Worm (Caenorhabditis elegans): Measurements from ENCODE around the gene sorb-1.

The sorb-1 gene

DNA sequence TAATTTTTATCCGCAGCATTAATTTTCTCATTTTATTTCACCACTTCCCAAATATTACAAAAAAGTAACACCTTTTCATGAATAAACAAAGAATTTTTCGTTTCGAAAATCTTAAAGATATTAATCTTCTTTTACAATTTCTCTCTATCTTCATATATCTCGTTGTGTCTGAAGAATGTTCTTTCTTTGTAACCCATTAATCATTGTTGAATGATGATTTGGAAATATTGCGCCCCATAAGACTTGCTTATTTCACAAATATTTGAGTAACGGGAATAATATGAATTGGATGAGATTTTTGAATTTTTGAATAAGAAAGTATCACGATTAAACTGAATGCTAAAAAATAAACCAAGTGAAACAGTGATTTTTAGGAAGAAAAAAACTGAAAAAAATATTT is 29.1 kb upstream of the sorb-1 start:
- TF ChIP-seq klf-2 (GFP tag; conservative IDR thresholded peaks at IDR 0.05) (no peak), flt-1 (GFP tag; IDR thresholded peaks at IDR 0.05) (no peak), tab-1 (GFP tag; IDR thresholded peaks at IDR 0.05) (no peak), ztf-29 (GFP tag; IDR thresholded peaks at IDR 0.05) (no peak), med-1 (GFP tag; optimal IDR thresholded peaks at IDR 0.05; ENCODE audit: insufficient read depth) (no peak), T22C8.4 (GFP tag; IDR thresholded peaks at IDR 0.05) (no peak), cog-1 (tag; optimal IDR thresholded peaks at IDR 0.05) (no peak), ref-1 (GFP tag; conservative IDR thresholded peaks at IDR 0.05) (no peak), ztf-23 (GFP tag; IDR thresholded peaks at IDR 0.05) (no peak)

ce11 chrIV:13725201-13725600 is 24.9 kb upstream of the sorb-1 start:
- TF ChIP-seq ref-1 (GFP tag; conservative IDR thresholded peaks at IDR 0.05) (no peak), flt-1 (GFP tag; IDR thresholded peaks at IDR 0.05) (no peak), ztf-29 (GFP tag; IDR thresholded peaks at IDR 0.05) (no peak), cog-1 (tag; optimal IDR thresholded peaks at IDR 0.05) (no peak), T22C8.4 (GFP tag; IDR thresholded peaks at IDR 0.05) (no peak), med-1 (GFP tag; optimal IDR thresholded peaks at IDR 0.05; ENCODE audit: insufficient read depth) (no peak), klf-2 (GFP tag; conservative IDR thresholded peaks at IDR 0.05) (no peak), tab-1 (GFP tag; IDR thresholded peaks at IDR 0.05) (no peak), ztf-23 (GFP tag; IDR thresholded peaks at IDR 0.05) (no peak)

DNA sequence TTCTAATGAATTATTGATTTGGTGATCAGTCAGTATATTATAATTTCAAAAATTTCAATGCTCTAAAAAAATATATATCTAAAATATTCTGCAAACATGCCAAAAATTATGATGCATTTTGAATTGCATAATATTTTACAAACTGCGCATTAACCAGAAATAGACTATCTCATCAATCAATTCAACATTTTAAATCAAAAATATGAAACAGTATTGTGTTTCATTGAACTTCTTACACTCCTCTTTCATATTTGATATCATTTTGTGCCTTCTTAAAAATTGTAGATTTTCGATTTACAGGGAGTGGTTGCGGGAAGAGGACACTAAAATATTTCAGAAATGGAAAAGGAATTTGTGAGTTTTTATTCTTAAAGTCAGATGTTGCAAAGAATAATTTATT is 23.5 kb upstream of the sorb-1 start, which contains the start of gene ent-4:
Gene ent-4, plus strand, starts transcription at position 301 of the 400 bp plus-strand sequence.
- TF ChIP-seq T22C8.4 (GFP tag; IDR thresholded peaks at IDR 0.05) (no peak), ref-1 (GFP tag; conservative IDR thresholded peaks at IDR 0.05) (no peak), med-1 (GFP tag; optimal IDR thresholded peaks at IDR 0.05; ENCODE audit: insufficient read depth) (no peak)

DNA sequence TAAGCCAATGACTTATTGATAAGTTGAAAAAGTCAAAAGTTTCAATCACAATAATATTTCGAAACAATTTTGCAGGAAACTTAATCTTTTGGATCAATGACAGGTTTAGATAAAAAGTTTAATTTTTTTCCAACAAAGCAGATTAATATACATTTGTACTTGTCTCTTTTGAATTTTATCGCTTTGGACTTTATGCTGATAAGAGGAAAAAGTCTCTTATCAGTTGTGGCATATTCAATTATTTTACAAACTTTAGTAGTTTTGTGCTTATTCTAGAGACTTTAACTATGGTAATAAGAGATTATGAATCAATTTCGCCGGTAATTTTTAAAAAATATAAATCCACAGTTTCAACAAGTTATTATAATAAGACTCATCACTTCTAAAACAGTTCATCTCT is 22.3 kb upstream of the sorb-1 start:
- no peak for TF ChIP-seq ref-1 (GFP tag; conservative IDR thresholded peaks at IDR 0.05)
- no peak for TF ChIP-seq tab-1 (GFP tag; IDR thresholded peaks at IDR 0.05)
- no peak for TF ChIP-seq ztf-23 (GFP tag; IDR thresholded peaks at IDR 0.05)
- TF ChIP-seq T22C8.4 (GFP tag; IDR thresholded peaks at IDR 0.05): no peak
- TF ChIP-seq ztf-29 (GFP tag; IDR thresholded peaks at IDR 0.05): no peak
- no peak for TF ChIP-seq flt-1 (GFP tag; IDR thresholded peaks at IDR 0.05)
- no peak for TF ChIP-seq med-1 (GFP tag; optimal IDR thresholded peaks at IDR 0.05; ENCODE audit: insufficient read depth)
- TF ChIP-seq klf-2 (GFP tag; conservative IDR thresholded peaks at IDR 0.05): no peak
- no peak for TF ChIP-seq cog-1 (tag; optimal IDR thresholded peaks at IDR 0.05)

- TF ChIP-seq cog-1 (tag; optimal IDR thresholded peaks at IDR 0.05) (no peak), flt-1 (GFP tag; IDR thresholded peaks at IDR 0.05) (no peak), ref-1 (GFP tag; conservative IDR thresholded peaks at IDR 0.05) (no peak), ztf-23 (GFP tag; IDR thresholded peaks at IDR 0.05) (no peak), tab-1 (GFP tag; IDR thresholded peaks at IDR 0.05) (no peak), T22C8.4 (GFP tag; IDR thresholded peaks at IDR 0.05) (no peak), klf-2 (GFP tag; conservative IDR thresholded peaks at IDR 0.05) (no peak), med-1 (GFP tag; optimal IDR thresholded peaks at IDR 0.05; ENCODE audit: insufficient read depth) (no peak), ztf-29 (GFP tag; IDR thresholded peaks at IDR 0.05) (no peak)
Measured at ce11 chrIV:13742244-13742643, 7.9 kb upstream of the sorb-1 start, which contains the start of gene C47A4.3. C47A4.3 (minus strand) TSS chrIV:13742344.

- TF ChIP-seq ref-1 (GFP tag; conservative IDR thresholded peaks at IDR 0.05): no peak
- no peak for TF ChIP-seq klf-2 (GFP tag; conservative IDR thresholded peaks at IDR 0.05)
- no peak for TF ChIP-seq ztf-23 (GFP tag; IDR thresholded peaks at IDR 0.05)
- TF ChIP-seq flt-1 (GFP tag; IDR thresholded peaks at IDR 0.05): no peak
- TF ChIP-seq cog-1 (tag; optimal IDR thresholded peaks at IDR 0.05): no peak
- no peak for TF ChIP-seq med-1 (GFP tag; optimal IDR thresholded peaks at IDR 0.05; ENCODE audit: insufficient read depth)
- TF ChIP-seq ztf-29 (GFP tag; IDR thresholded peaks at IDR 0.05): no peak
- no peak for TF ChIP-seq T22C8.4 (GFP tag; IDR thresholded peaks at IDR 0.05)
- no peak for TF ChIP-seq tab-1 (GFP tag; IDR thresholded peaks at IDR 0.05)
Measured at ce11 chrIV:13745409-13745808, 4.7 kb upstream of the sorb-1 start, which contains the start of gene C47A4.5. C47A4.5 (plus strand) TSS chrIV:13745709.

- TF ChIP-seq ztf-23 (GFP tag; IDR thresholded peaks at IDR 0.05): no peak
- TF ChIP-seq cog-1 (tag; optimal IDR thresholded peaks at IDR 0.05): no peak
- no peak for TF ChIP-seq ztf-29 (GFP tag; IDR thresholded peaks at IDR 0.05)
- no peak for TF ChIP-seq T22C8.4 (GFP tag; IDR thresholded peaks at IDR 0.05)
- no peak for TF ChIP-seq flt-1 (GFP tag; IDR thresholded peaks at IDR 0.05)
- TF ChIP-seq med-1 (GFP tag; optimal IDR thresholded peaks at IDR 0.05; ENCODE audit: insufficient read depth): no peak
- no peak for TF ChIP-seq klf-2 (GFP tag; conservative IDR thresholded peaks at IDR 0.05)
- TF ChIP-seq ref-1 (GFP tag; conservative IDR thresholded peaks at IDR 0.05): no peak
- no peak for TF ChIP-seq tab-1 (GFP tag; IDR thresholded peaks at IDR 0.05)
Measured at ce11 chrIV:13748798-13749197, 1.3 kb upstream of the sorb-1 start.

DNA sequence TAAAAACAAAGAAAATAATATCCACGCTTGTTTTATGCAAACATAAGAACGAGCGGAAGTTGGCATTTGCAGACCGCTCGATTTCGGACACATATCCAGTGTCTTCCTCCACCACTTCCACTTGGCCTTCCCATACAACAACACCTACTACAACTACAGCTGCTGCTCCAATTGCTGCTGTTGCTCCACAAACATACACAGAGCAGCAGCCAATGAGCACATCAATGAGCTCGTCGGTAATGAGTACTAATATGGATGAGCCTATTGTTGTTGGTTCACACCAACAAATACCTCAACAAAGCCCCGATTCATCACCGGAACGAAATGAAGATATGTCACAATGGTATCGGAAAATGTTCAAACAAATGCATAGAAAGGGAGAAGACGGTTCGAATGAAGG is 5.5 kb downstream of the sorb-1 start:
- TF ChIP-seq med-1 (GFP tag; optimal IDR thresholded peaks at IDR 0.05; ENCODE audit: insufficient read depth): no peak
- no peak for TF ChIP-seq cog-1 (tag; optimal IDR thresholded peaks at IDR 0.05)
- no peak for TF ChIP-seq klf-2 (GFP tag; conservative IDR thresholded peaks at IDR 0.05)
- no peak for TF ChIP-seq ztf-23 (GFP tag; IDR thresholded peaks at IDR 0.05)

DNA sequence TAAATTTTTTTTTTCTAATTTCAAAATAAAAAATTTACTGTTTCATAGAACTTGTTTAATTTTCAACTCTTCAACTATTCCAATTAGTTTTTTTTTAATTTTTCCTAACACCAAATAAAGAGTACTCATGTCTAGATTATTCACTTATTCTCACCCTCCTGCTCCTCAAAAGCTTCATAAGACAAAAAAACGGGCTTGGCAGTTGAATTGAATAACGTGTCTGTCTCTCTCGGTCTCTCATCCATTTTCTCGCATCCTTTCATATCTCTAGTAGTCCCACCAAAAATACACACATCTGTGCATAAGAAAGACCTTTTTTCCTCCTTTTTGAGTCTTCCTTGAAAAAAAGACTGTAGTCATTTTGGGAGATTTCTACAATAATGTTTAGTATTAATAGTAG is 13.3 kb downstream of the sorb-1 start:
- TF ChIP-seq flt-1 (GFP tag; IDR thresholded peaks at IDR 0.05) (no peak), med-1 (GFP tag; optimal IDR thresholded peaks at IDR 0.05; ENCODE audit: insufficient read depth) (no peak), T22C8.4 (GFP tag; IDR thresholded peaks at IDR 0.05) (no peak), ztf-23 (GFP tag; IDR thresholded peaks at IDR 0.05) (no peak), ztf-29 (GFP tag; IDR thresholded peaks at IDR 0.05) (no peak), ref-1 (GFP tag; conservative IDR thresholded peaks at IDR 0.05) (no peak), cog-1 (tag; optimal IDR thresholded peaks at IDR 0.05) (no peak), tab-1 (GFP tag; IDR thresholded peaks at IDR 0.05) (no peak)

DNA sequence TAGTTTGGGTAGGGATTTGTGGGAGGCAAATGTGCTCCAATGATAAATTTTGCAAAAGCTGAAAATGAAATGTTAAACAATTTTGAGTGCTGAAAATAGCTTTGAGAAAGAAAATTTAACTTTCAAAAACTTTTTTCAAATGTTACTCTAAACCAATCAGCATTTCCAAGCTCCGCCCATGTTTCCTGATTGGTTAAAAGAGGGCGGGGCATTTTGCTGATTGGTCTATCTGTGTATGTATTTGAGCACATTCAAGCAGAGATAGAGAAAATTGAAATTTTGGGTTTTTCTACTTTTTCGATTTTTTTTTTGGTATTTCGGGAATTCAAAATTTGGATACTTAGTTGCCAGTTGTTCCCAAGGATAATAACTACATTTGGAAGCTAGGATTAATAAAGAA is 14.6 kb downstream of the sorb-1 start:
- no peak for TF ChIP-seq med-1 (GFP tag; optimal IDR thresholded peaks at IDR 0.05; ENCODE audit: insufficient read depth)
- TF ChIP-seq T22C8.4 (GFP tag; IDR thresholded peaks at IDR 0.05): no peak
- no peak for TF ChIP-seq tab-1 (GFP tag; IDR thresholded peaks at IDR 0.05)
- no peak for TF ChIP-seq klf-2 (GFP tag; conservative IDR thresholded peaks at IDR 0.05)
- TF ChIP-seq ztf-23 (GFP tag; IDR thresholded peaks at IDR 0.05): no peak
- no peak for TF ChIP-seq ztf-29 (GFP tag; IDR thresholded peaks at IDR 0.05)
- TF ChIP-seq ref-1 (GFP tag; conservative IDR thresholded peaks at IDR 0.05): no peak
- no peak for TF ChIP-seq cog-1 (tag; optimal IDR thresholded peaks at IDR 0.05)
- no peak for TF ChIP-seq flt-1 (GFP tag; IDR thresholded peaks at IDR 0.05)

Data from whole organism, midembryonic.